Fruit fly (Drosophila melanogaster) whole organism, pupa: ENCODE measurements around the gene CG4338.

Experiments
- CG10348 ChIP-seq: fragments of 200-800 bp; sonication (Bioruptor generic); IDR thresholded peaks from 2 replicates; pipeline ENCODE4 v1.3.6; 2022; ENCODE audit warnings: missing biosample characterization, missing genetic modification characterization
- CG12605 ChIP-seq: fragments of 200-800 bp; sonication (Bioruptor generic); IDR thresholded peaks from 2 replicates; pipeline ENCODE4 v1.3.6; 2022; ENCODE audit warnings: missing biosample characterization, missing genetic modification characterization
- CG13204 ChIP-seq: fragments of 200-800 bp; sonication (Bioruptor generic); optimal IDR thresholded peaks from 2 replicates; lab custom pipeline; 2018; ENCODE audit warnings: missing biosample characterization, mild to moderate bottlenecking, missing genetic modification characterization, moderate library complexity
- CG14655 ChIP-seq: fragments of 200-800 bp; sonication (Bioruptor generic); optimal IDR thresholded peaks from 3 replicates; lab custom pipeline; 2017; ENCODE audit warnings: mild to moderate bottlenecking, missing biosample characterization, missing genetic modification reagents, missing genetic modification characterization
- CG15710 ChIP-seq: fragments of 200-800 bp; sonication (Bioruptor generic); optimal IDR thresholded peaks from 2 replicates; lab custom pipeline; 2018; ENCODE audit warnings: missing biosample characterization, mild to moderate bottlenecking, missing genetic modification characterization, moderate library complexity
- CG17806 ChIP-seq: fragments of 200-800 bp; sonication (Bioruptor generic); optimal IDR thresholded peaks from 2 replicates; lab custom pipeline; 2018; ENCODE audit warnings: missing biosample characterization, mild to moderate bottlenecking, missing genetic modification characterization, moderate library complexity
- CG32121 ChIP-seq: fragments of 200-800 bp; sonication (Bioruptor generic); IDR thresholded peaks from 2 replicates; pipeline ENCODE4 v1.3.6; 2022; ENCODE audit warnings: missing biosample characterization, missing genetic modification characterization
- CG34367 ChIP-seq: fragments of 200-800 bp; sonication (Bioruptor generic); optimal IDR thresholded peaks from 2 replicates; lab custom pipeline; 2018; ENCODE audit warnings: missing biosample characterization, mild to moderate bottlenecking, missing genetic modification characterization
- CG4496 ChIP-seq: fragments of 200-800 bp; sonication (Bioruptor generic); IDR thresholded peaks from 3 replicates; pipeline ENCODE4 v1.3.6; 2022; ENCODE audit warnings: missing biosample characterization, missing genetic modification characterization
- CG8159 ChIP-seq: fragments of 200-800 bp; sonication (Bioruptor generic); optimal IDR thresholded peaks from 3 replicates; lab custom pipeline; 2018; ENCODE audit warnings: missing biosample characterization, mild to moderate bottlenecking, missing genetic modification characterization, moderate library complexity
- CG8301 ChIP-seq: fragments of 200-800 bp; sonication (Bioruptor generic); optimal IDR thresholded peaks from 2 replicates; lab custom pipeline; 2018; ENCODE audit warnings: missing biosample characterization, mild to moderate bottlenecking, missing genetic modification characterization
- CG9948 ChIP-seq: fragments of 200-800 bp; sonication (Bioruptor generic); optimal IDR thresholded peaks from 2 replicates; lab custom pipeline; 2018; ENCODE audit warnings: missing biosample characterization, mild to moderate bottlenecking, missing genetic modification characterization, moderate library complexity
- D1 ChIP-seq: fragments of 200-800 bp; sonication (Bioruptor generic); optimal IDR thresholded peaks from 2 replicates; lab custom pipeline; 2018; ENCODE audit warnings: missing biosample characterization, mild to moderate bottlenecking, missing genetic modification characterization, moderate library complexity
- EcR ChIP-seq: fragments of 200-800 bp; sonication (Bioruptor generic); optimal IDR thresholded peaks from 3 replicates; lab custom pipeline; 2019; ENCODE audit warnings: missing biosample characterization, missing genetic modification characterization, mild to moderate bottlenecking, moderate library complexity, missing genetic modification reagents
- Ets98B ChIP-seq: fragments of 200-800 bp; sonication (Bioruptor generic); IDR thresholded peaks from 2 replicates; pipeline ENCODE4 v1.3.6; 2022; ENCODE audit warnings: missing biosample characterization, missing genetic modification characterization
- Pif1A ChIP-seq: fragments of 200-800 bp; sonication (Bioruptor generic); optimal IDR thresholded peaks from 3 replicates; lab custom pipeline; 2016; ENCODE audit warnings: missing biosample characterization, missing genetic modification characterization
- Pif1B ChIP-seq: fragments of 200-800 bp; sonication (Bioruptor generic); optimal IDR thresholded peaks from 3 replicates; lab custom pipeline; 2016; ENCODE audit warnings: missing biosample characterization, missing genetic modification characterization
- Snoo ChIP-seq: fragments of 200-800 bp; sonication (Bioruptor generic); optimal IDR thresholded peaks from 3 replicates; lab custom pipeline; 2017; ENCODE audit warnings: missing biosample characterization, mild to moderate bottlenecking, missing genetic modification characterization, inconsistent platforms
- fd96Ca ChIP-seq: fragments of 200-800 bp; sonication (Bioruptor generic); IDR thresholded peaks from 3 replicates; pipeline ENCODE4 v1.3.6; 2022; ENCODE audit warnings: missing biosample characterization, missing genetic modification characterization
- gl ChIP-seq: fragments of 200-800 bp; sonication (Bioruptor generic); optimal IDR thresholded peaks from 2 replicates; lab custom pipeline; 2018; ENCODE audit warnings: missing biosample characterization, mild to moderate bottlenecking, missing genetic modification characterization
- rn ChIP-seq: fragments of 200-800 bp; sonication (Bioruptor generic); IDR thresholded peaks from 2 replicates; pipeline ENCODE4 v1.3.6; 2022; ENCODE audit warnings: missing biosample characterization, missing genetic modification characterization

The CG4338 gene

DNA sequence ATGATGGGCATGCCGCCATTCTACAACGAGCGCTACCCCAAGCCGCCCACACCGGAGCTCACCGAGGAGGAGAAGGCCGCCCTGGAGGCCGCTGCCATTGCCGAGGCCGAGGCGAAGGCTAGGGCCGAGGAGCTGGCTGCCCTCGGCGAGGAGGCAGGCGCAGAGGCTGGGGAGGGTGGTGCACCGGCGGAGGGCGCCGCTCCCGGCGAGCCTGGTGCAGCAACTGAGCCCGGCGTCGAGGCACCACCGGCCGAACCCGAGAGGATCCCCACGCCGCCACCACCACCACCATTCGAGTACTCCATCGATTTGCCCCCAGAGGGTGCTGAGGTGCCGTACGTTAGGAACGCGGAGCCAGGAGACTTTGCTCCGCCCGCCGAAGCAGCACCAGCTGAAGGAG lies 29.9 kb downstream of the CG4338 start:
- no peak for TF ChIP-seq D1 (tag; lab: Kevin White, UChicago)
- TF ChIP-seq CG15710 (tag; lab: Kevin White, UChicago) = no peak
- TF ChIP-seq Pif1A (GFP tag; lab: Kevin White, UChicago) = no peak

DNA sequence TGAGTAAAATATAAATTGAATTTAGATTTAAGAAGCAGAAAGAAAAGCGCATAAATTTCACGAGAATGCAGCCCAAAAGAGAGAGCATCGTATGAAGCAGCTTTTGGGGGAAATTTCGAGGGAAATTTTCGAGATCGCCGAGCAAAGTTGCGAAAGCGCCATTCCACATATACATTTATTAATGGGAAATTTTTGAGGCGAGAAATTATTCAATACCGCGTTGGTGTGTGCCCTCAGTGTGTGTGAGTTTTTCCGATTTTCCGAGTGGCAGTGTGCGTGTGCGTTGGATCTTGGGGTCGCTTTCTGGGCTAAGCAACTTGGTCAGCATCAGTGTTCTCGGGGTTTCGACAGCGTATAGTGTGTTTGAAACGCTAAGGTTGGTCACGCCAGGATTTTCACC lies 34.6 kb downstream of the CG4338 start, which contains the start of gene Tm2:
Tm2 (plus strand) TSS at position 270 of the 400 bp plus-strand sequence.
- TF ChIP-seq CG17806 (tag; lab: Kevin White, UChicago) (no peak), CG8301 (tag; lab: Kevin White, UChicago) (no peak)

DNA sequence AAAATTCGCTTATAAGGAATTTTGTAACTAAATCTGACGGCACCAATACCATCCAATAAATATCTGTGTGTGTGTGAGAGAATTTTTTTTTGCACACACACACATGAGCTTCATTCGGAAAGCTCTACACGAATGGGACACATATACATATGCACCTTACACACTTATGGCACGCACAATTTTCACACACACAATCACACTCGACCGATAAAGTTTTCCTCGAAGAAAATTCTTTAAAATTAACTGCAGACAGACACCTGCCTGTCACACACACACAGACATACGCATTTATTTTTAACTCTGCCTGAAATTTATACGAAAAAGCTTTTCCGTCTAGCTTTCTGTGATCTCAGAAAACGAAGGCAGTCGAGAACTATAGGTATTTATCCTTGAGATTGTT lies 35.4 kb downstream of the CG4338 start:
- no peak for TF ChIP-seq CG34367
- no peak for TF ChIP-seq Pif1B (GFP tag; lab: Kevin White, UChicago)
- TF ChIP-seq Snoo (tag; lab: Kevin White, UChicago) = no peak
- TF ChIP-seq CG15710 (tag; lab: Kevin White, UChicago) = no peak
- TF ChIP-seq Ets98B (GFP tag; lab: Robert Waterston, UW) = no peak
- TF ChIP-seq Pif1A (GFP tag; lab: Kevin White, UChicago) = no peak
- TF ChIP-seq CG17806 (tag; lab: Kevin White, UChicago) = no peak
- no peak for TF ChIP-seq CG4496
- TF ChIP-seq CG9948 (tag; lab: Kevin White, UChicago) = no peak
- TF ChIP-seq D1 (tag; lab: Kevin White, UChicago) = no peak
- TF ChIP-seq, all 21 proteins: peak for 0

DNA sequence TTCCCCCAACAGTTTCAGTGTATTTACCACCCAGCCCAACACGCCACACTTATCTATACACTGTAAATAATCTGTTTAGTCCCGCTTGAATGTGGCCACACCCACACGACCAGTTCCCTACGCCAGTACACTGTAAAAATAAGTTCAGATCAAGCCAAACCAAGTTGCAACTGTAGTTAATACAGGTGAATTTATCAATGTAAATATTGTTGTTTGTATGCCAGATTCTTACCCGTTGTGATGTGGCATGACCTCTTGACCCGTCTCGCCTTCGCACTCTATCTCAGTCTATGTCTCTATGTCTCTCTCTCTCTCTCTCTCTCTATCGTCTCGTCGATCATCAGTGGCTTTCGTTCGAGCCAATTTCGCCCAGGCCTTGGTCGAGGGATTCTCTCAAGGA lies 38.5 kb downstream of the CG4338 start:
- TF ChIP-seq CG12605 (GFP tag; lab: Robert Waterston, UW) = no peak
- no peak for TF ChIP-seq CG8301 (tag; lab: Kevin White, UChicago)
- no peak for TF ChIP-seq gl
- no peak for TF ChIP-seq CG17806 (tag; lab: Kevin White, UChicago)
- TF ChIP-seq CG10348 (GFP tag; lab: Robert Waterston, UW) = no peak
- TF ChIP-seq CG32121 (GFP tag; lab: Robert Waterston, UW) = no peak
- TF ChIP-seq rn (GFP tag; lab: Robert Waterston, UW) = no peak

DNA sequence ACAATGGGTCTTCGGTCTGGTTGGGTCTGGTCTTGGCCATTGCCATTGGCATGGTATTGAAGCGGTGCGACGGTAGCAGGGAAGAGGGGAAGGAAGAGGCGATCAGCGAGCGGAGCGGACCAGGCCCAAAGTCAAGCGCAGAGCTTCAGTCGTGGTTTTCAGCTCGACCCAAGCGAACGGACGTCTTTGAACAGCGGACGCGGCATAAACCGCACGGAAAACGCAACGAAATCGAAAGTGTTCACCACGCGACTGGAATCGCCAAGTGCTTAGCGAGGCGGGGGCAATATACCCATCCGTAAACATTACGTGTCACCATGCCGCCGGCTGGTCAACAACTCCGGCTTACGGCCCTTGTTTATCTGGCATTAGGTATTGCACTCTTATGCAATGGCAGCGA lies 41.0 kb downstream of the CG4338 start, which contains the start of gene CG14866:
CG14866 (plus strand) TSS at position 146 of the 400 bp plus-strand sequence.
- TF ChIP-seq fd96Ca (GFP tag; lab: Robert Waterston, UW) = no peak
- TF ChIP-seq CG9948 (tag; lab: Kevin White, UChicago) = no peak
- TF ChIP-seq rn (GFP tag; lab: Robert Waterston, UW) = no peak
- no peak for TF ChIP-seq Snoo (tag; lab: Kevin White, UChicago)
- no peak for TF ChIP-seq CG8159 (tag; lab: Kevin White, UChicago)
- no peak for TF ChIP-seq CG14655
- no peak for TF ChIP-seq CG15710 (tag; lab: Kevin White, UChicago)
- TF ChIP-seq CG10348 (GFP tag; lab: Robert Waterston, UW) = no peak
- TF ChIP-seq Pif1A (GFP tag; lab: Kevin White, UChicago) = no peak
- TF ChIP-seq CG32121 (GFP tag; lab: Robert Waterston, UW) = no peak
- TF ChIP-seq EcR (GFP tag; lab: Kevin White, UChicago) = no peak
- no peak for TF ChIP-seq Ets98B (GFP tag; lab: Robert Waterston, UW)
- TF ChIP-seq CG34367 = no peak
- TF ChIP-seq CG8301 (tag; lab: Kevin White, UChicago) = no peak
- TF ChIP-seq D1 (tag; lab: Kevin White, UChicago) = no peak
- TF ChIP-seq CG13204 (GFP tag; lab: Kevin White, UChicago) = no peak
- no peak for TF ChIP-seq CG12605 (GFP tag; lab: Robert Waterston, UW)

DNA sequence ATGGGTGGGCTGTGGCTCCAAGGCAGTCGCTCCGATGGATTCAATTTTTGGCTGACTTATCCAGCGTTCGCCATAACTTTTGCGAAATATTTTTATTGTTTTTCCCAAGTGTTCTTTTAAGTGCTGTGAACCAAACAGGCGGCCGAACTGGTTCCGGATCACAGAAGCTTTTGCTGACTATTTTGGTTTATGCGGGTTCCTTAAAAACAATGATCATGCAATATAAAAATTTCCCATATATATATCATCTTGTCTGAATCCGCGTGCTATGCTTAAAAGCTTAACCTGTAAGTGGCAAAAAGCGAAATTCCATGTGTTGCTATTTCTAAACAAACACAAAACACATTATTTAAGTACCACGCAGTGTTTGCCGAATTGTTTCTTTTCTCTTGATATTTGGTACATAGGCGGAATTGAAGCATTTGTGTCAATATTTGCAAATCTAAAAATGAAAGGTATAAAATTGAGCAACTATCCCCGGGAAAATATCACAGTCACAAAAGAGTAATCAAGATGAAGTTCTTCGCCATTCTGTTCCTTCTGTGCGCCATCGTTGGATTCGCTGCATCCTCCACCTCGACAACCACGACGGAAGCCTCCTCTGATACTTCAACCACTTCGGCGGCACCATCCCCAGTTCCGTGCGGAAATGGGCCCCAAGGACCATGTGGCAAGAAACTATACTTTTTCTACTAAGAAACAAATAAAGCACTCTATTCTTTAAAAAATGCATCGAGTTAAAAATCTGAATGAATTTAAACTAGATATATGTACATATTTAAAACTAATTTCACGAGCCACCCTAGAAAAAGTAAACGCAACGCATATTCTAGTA lies 44.8 kb downstream of the CG4338 start, which contains the start of the genes CG6276 and CG44040:
CG6276 (minus strand) TSS at position 158 of the 835 bp plus-strand sequence.
CG44040 (plus strand) TSS at position 467 of the 835 bp plus-strand sequence.
- TF ChIP-seq Pif1A (GFP tag; lab: Kevin White, UChicago) = no peak
- no peak for TF ChIP-seq Pif1B (GFP tag; lab: Kevin White, UChicago)
- TF ChIP-seq CG12605 (GFP tag; lab: Robert Waterston, UW) = 0 out of 2 replicates have a peak, but pooled peaks have one; percentile 9
- TF ChIP-seq Ets98B (GFP tag; lab: Robert Waterston, UW) = peak; percentile 73
- peak; percentile 53; the same call in 2 of the 3 replicates for TF ChIP-seq CG4496
- no peak for TF ChIP-seq D1 (tag; lab: Kevin White, UChicago)
- peak; percentile 61 for TF ChIP-seq Snoo (tag; lab: Kevin White, UChicago)
- TF ChIP-seq CG10348 (GFP tag; lab: Robert Waterston, UW) = no peak
- 0 out of 2 replicates have a peak, but pooled peaks have one; percentile 4 for TF ChIP-seq rn (GFP tag; lab: Robert Waterston, UW)
- TF ChIP-seq CG15710 (tag; lab: Kevin White, UChicago) = peak; percentile 46
- TF ChIP-seq CG9948 (tag; lab: Kevin White, UChicago) = peak; percentile 25
- TF ChIP-seq EcR (GFP tag; lab: Kevin White, UChicago) = no peak
- TF ChIP-seq fd96Ca (GFP tag; lab: Robert Waterston, UW) = peak; percentile 71
- TF ChIP-seq CG8159 (tag; lab: Kevin White, UChicago) = peak; percentile 98
- TF ChIP-seq CG8301 (tag; lab: Kevin White, UChicago) = peak; percentile 59
- TF ChIP-seq CG14655 = no peak
- TF ChIP-seq CG13204 (GFP tag; lab: Kevin White, UChicago) = no peak
- peak; percentile 35 for TF ChIP-seq CG32121 (GFP tag; lab: Robert Waterston, UW)
- peak; percentile 50 for TF ChIP-seq CG34367
- peak; percentile 44 for TF ChIP-seq CG17806 (tag; lab: Kevin White, UChicago)
- TF ChIP-seq gl = no peak
